Worm (Caenorhabditis elegans) whole organism, late embryonic: ENCODE data around the gene F44D12.6.

Source experiments
- ceh-9 ChIP-seq: sonication (generic microtip); optimal IDR thresholded peaks from 2 replicates; lab custom pipeline; 2016; ENCODE audit warnings: mild to moderate bottlenecking, missing genetic modification characterization, inconsistent platforms, missing compliant biosample characterization
- elt-2 ChIP-seq: sonication (generic microtip); optimal IDR thresholded peaks from 2 replicates; lab custom pipeline; 2016; ENCODE audit warnings: missing genetic modification reagents, missing genetic modification characterization, missing compliant biosample characterization
- hlh-8 ChIP-seq: sonication (generic microtip); optimal IDR thresholded peaks from 2 replicates; lab custom pipeline; 2016; ENCODE audit warnings: missing genotype, missing genetic modification characterization, missing compliant biosample characterization
- pat-9 ChIP-seq: fragments of 200-800 bp; sonication (Bioruptor generic); optimal IDR thresholded peaks from 2 replicates; lab custom pipeline; 2018; ENCODE audit warnings: mild to moderate bottlenecking, missing genetic modification characterization, moderate library complexity, missing compliant biosample characterization
- sox-2 ChIP-seq: fragments of 200-800 bp; sonication (Bioruptor generic); IDR thresholded peaks from 2 replicates; pipeline ENCODE4 v1.3.6; 2022; ENCODE audit warnings: missing genetic modification reagents, missing genetic modification characterization, missing compliant biosample characterization
- unc-86 ChIP-seq: sonication (generic microtip); optimal IDR thresholded peaks from 2 replicates; lab custom pipeline; 2016; ENCODE audit warnings: missing genetic modification characterization, missing compliant biosample characterization

ce11 chrIV:10046005-10046404, 12.9 kb downstream of the F44D12.6 start:
- TF ChIP-seq unc-86 (no peak), pat-9 (tag; lab: Kevin White, UChicago) (no peak), hlh-8 (tag; lab: Kevin White, UChicago) (no peak), elt-2 (no peak), ceh-9 (tag; lab: Kevin White, UChicago) (no peak), sox-2 (GFP tag; lab: Robert Waterston, UW) (no peak)
